Fruit fly (Drosophila melanogaster): ENCODE measurements around the gene Grp170.

Gene Grp170

dm6 chrX:2306307-2306706 is 31.4 kb upstream of the Grp170 start (continued):
- TF ChIP-seq CG4854 (GFP tag; optimal IDR thresholded peaks at IDR 0.05) (peak; percentile 15), kah (GFP tag; optimal IDR thresholded peaks at IDR 0.05) (no peak), Atf-2 (GFP tag; optimal IDR thresholded peaks at IDR 0.05) (peak; percentile 37), croc (GFP tag; conservative IDR thresholded peaks at IDR 0.05) (peak; percentile 43; the same call in 2 of the 3 replicates), CG10274 (GFP tag; optimal IDR thresholded peaks at IDR 0.05) (peak; percentile 51), CG11085 (GFP tag; IDR thresholded peaks at IDR 0.05) (no peak), zen2 (GFP tag; IDR thresholded peaks at IDR 0.05; ENCODE audit: partially characterized antibody) (no peak), CG17361 (GFP tag; IDR thresholded peaks at IDR 0.05) (peak; percentile 67), disco-r (GFP tag; optimal IDR thresholded peaks at IDR 0.05) (peak; percentile 6), oc (tag; optimal IDR thresholded peaks at IDR 0.05) (peak; percentile 22), CG13296 (GFP tag; optimal IDR thresholded peaks at IDR 0.05) (peak; percentile 50), CG12659 (GFP tag; optimal IDR thresholded peaks at IDR 0.05) (peak; percentile 54), CG15011 (GFP tag; optimal IDR thresholded peaks at IDR 0.05) (no peak), CG14050 (GFP tag; IDR thresholded peaks at IDR 0.05) (peak; percentile 38; the same call in 1 of the 3 replicates), Atf6 (GFP tag; IDR thresholded peaks at IDR 0.05) (peak; percentile 38; the same call in 1 of the 2 replicates), bigmax (GFP tag; optimal IDR thresholded peaks at IDR 0.05) (no peak), Lim3 (GFP tag; IDR thresholded peaks at IDR 0.05) (peak; percentile 44; the same call in 1 of the 2 replicates), lab (GFP tag; optimal IDR thresholded peaks at IDR 0.05) (peak; percentile 68), CG8478 (optimal IDR thresholded peaks at IDR 0.05) (no peak), CG2889 (GFP tag; IDR thresholded peaks at IDR 0.05) (no peak), CG9817 (tag; optimal IDR thresholded peaks at IDR 0.05) (peak; percentile 17), trem (tag; optimal IDR thresholded peaks at IDR 0.05) (no peak), shn (GFP tag; optimal IDR thresholded peaks at IDR 0.05) (peak; percentile 53), CG1792 (GFP tag; optimal IDR thresholded peaks at IDR 0.05) (peak; percentile 13), nerfin-1 (tag; optimal IDR thresholded peaks at IDR 0.05) (peak; percentile 20), CG10209 (GFP tag; optimal IDR thresholded peaks at IDR 0.05) (peak; percentile 64), ttk (GFP tag; IDR thresholded peaks at IDR 0.05) (peak; percentile 54; the same call in 1 of the 2 replicates), ac (GFP tag; optimal IDR thresholded peaks at IDR 0.05) (no peak), Ssrp (tag; optimal IDR thresholded peaks at IDR 0.05) (peak; percentile 60), CG32532 (GFP tag; IDR thresholded peaks at IDR 0.05) (peak; percentile 15; the same call in 1 of the 2 replicates), tin (GFP tag; optimal IDR thresholded peaks at IDR 0.05) (peak; percentile 23), CG10147 (GFP tag; optimal IDR thresholded peaks at IDR 0.05) (no peak), CG31441 (GFP tag; IDR thresholded peaks at IDR 0.05) (peak; percentile 70), seq (GFP tag; IDR thresholded peaks at IDR 0.05) (peak; percentile 66), Fer2 (tag; optimal IDR thresholded peaks at IDR 0.05) (no peak), Ada2b (GFP tag; IDR thresholded peaks at IDR 0.05) (peak; percentile 64), CG2712 (tag; optimal IDR thresholded peaks at IDR 0.05) (peak; percentile 70), Ets97D (GFP tag; optimal IDR thresholded peaks at IDR 0.05) (no peak), bcd (GFP tag; optimal IDR thresholded peaks at IDR 0.05) (peak; percentile 69), CG30431 (GFP tag; optimal IDR thresholded peaks at IDR 0.05) (peak; percentile 50), phol (tag; optimal IDR thresholded peaks at IDR 0.05) (peak; percentile 69), HHEX (GFP tag; optimal IDR thresholded peaks at IDR 0.05) (peak; percentile 64), rib (GFP tag; IDR thresholded peaks at IDR 0.05) (no peak), danr (GFP tag; IDR thresholded peaks at IDR 0.05) (0 out of 2 replicates have a peak, but pooled peaks have one; percentile 22), Rx (GFP tag; IDR thresholded peaks at IDR 0.05) (peak; percentile 55), CG5245 (GFP tag; optimal IDR thresholded peaks at IDR 0.05) (no peak), CG11456 (GFP tag; IDR thresholded peaks at IDR 0.05) (peak; percentile 43; the same call in 1 of the 3 replicates), nmo (GFP tag; optimal IDR thresholded peaks at IDR 0.05) (peak; percentile 69), Vsx1 (GFP tag; optimal IDR thresholded peaks at IDR 0.05) (peak; percentile 37), CG10267 (tag; optimal IDR thresholded peaks at IDR 0.05) (peak; percentile 4), CG12942 (GFP tag; optimal IDR thresholded peaks at IDR 0.05) (peak; percentile 38)

Data from whole organism, embryonic.